Worm (Caenorhabditis elegans) whole organism, mixed stage, embryonic: ENCODE measurements around the gene F14E5.8.

Experiments
- elt-3 ChIP-seq: fragments of 150-350 bp; optimal IDR thresholded peaks from 2 replicates; lab custom pipeline; 2014; ENCODE audit warnings: missing biosample characterization, missing genetic modification characterization
- lin-13 ChIP-seq: fragments of 150-350 bp; optimal IDR thresholded peaks from 2 replicates; lab custom pipeline; 2014; ENCODE audit warnings: missing biosample characterization, missing genetic modification characterization
- lsy-2 ChIP-seq: fragments of 150-350 bp; optimal IDR thresholded peaks from 2 replicates; lab custom pipeline; 2014; ENCODE audit warnings: missing biosample characterization, missing genetic modification characterization
- mab-5 ChIP-seq: fragments of 150-350 bp; optimal IDR thresholded peaks from 2 replicates; lab custom pipeline; 2014; ENCODE audit warnings: missing biosample characterization, missing genetic modification characterization
- nhr-237 ChIP-seq: fragments of 150-350 bp; optimal IDR thresholded peaks from 2 replicates; lab custom pipeline; 2014; ENCODE audit warnings: missing biosample characterization, missing genetic modification characterization
- nhr-28 ChIP-seq: fragments of 150-350 bp; optimal IDR thresholded peaks from 2 replicates; lab custom pipeline; 2014; ENCODE audit warnings: missing biosample characterization, missing genetic modification characterization
- nhr-76 ChIP-seq: sonication (generic microtip); optimal IDR thresholded peaks from 2 replicates; lab custom pipeline; 2017; ENCODE audit warnings: missing biosample characterization, missing genetic modification characterization
- pha-4 ChIP-seq: fragments of 150-350 bp; optimal IDR thresholded peaks from 2 replicates; lab custom pipeline; 2018; ENCODE audit warnings: missing biosample characterization, missing genetic modification reagents, missing genetic modification characterization
- sem-2 ChIP-seq: fragments of 200-800 bp; sonication (Bioruptor generic); optimal IDR thresholded peaks from 2 replicates; lab custom pipeline; 2018; ENCODE audit warnings: mild to moderate bottlenecking, missing genetic modification characterization, missing compliant biosample characterization
- snpc-4 ChIP-seq: fragments of 150-350 bp; optimal IDR thresholded peaks from 2 replicates; lab custom pipeline; 2014; ENCODE audit warnings: missing biosample characterization, missing genetic modification characterization
- sptf-1 ChIP-seq: sonication (generic microtip); optimal IDR thresholded peaks from 2 replicates; lab custom pipeline; 2017; ENCODE audit warnings: mild to moderate bottlenecking, missing genetic modification characterization, moderate library complexity, missing compliant biosample characterization
- unc-62 ChIP-seq: fragments of 150-350 bp; optimal IDR thresholded peaks from 2 replicates; lab custom pipeline; 2014; ENCODE audit warnings: missing biosample characterization, missing genetic modification reagents, missing genetic modification characterization
- ztf-11 ChIP-seq: fragments of 150-350 bp; optimal IDR thresholded peaks from 2 replicates; lab custom pipeline; 2014; ENCODE audit warnings: missing biosample characterization, missing genetic modification characterization

DNA sequence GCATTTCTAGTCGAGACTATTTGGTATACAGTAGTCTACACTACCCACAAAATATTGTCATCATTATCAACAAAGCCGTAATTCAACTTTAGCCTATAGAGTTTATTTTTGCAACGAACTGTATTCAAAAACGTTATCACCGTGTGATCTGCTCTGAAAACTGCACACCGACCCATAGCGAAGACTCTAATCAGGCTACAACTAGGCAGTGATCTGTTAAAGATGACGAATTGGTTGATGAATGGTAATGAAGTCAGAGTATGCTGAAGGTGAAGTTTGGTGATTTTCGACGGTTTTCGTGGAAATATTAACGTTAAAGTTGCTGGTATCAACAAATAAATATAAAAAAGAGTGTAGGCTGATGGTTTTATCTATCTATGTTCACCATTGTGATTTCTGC is 33.0 kb upstream of the F14E5.8 start:
- TF ChIP-seq sptf-1, result no peak
- TF ChIP-seq mab-5 (tag; lab: Kevin White, UChicago), result no peak
- TF ChIP-seq nhr-76 (tag; lab: Kevin White, UChicago), result no peak
- no peak for TF ChIP-seq nhr-28 (tag; lab: Kevin White, UChicago)
- TF ChIP-seq lsy-2 (tag; lab: Kevin White, UChicago), result no peak
- no peak for TF ChIP-seq pha-4 (tag; lab: Kevin White, UChicago)
- TF ChIP-seq unc-62 (GFP tag; lab: Kevin White, UChicago), result no peak
- TF ChIP-seq lin-13 (tag; lab: Kevin White, UChicago), result no peak
- no peak for TF ChIP-seq elt-3
- TF ChIP-seq sem-2, result no peak
- TF ChIP-seq ztf-11 (tag; lab: Kevin White, UChicago), result no peak
- no peak for TF ChIP-seq nhr-237 (tag; lab: Kevin White, UChicago)
- no peak for TF ChIP-seq snpc-4 (tag; lab: Kevin White, UChicago)
